Fruit fly (Drosophila melanogaster): ENCODE data around the gene CG7432.

- TF ChIP-seq EcR (GFP tag; optimal IDR thresholded peaks at IDR 0.05) = no peak
- TF ChIP-seq psq (optimal IDR thresholded peaks at IDR 0.05) = no peak
- no peak for TF ChIP-seq CG8478 (optimal IDR thresholded peaks at IDR 0.05)
- no peak for TF ChIP-seq usp (GFP tag; optimal IDR thresholded peaks at IDR 0.05)
- TF ChIP-seq pan (optimal IDR thresholded peaks at IDR 0.05) = no peak
Observed at dm6 chr3R:19632685-19633116, 32.1 kb upstream of the CG7432 start, which contains the start of gene CG6231.
